Fruit fly (Drosophila melanogaster): ENCODE data around the gene CG42450.
A peak's percentile ranks its signal among the peaks of the same experiment; 100 is the strongest.

CG42450 gene

dm6 chrX:18863748-18864482, 50.8 kb downstream of the CG42450 start, which contains the start of the genes CG7326 and Dora (continued):
- TF ChIP-seq CG11723 (GFP tag; optimal IDR thresholded peaks at IDR 0.05), result no peak
- no peak for TF ChIP-seq CG8388 (GFP tag; optimal IDR thresholded peaks at IDR 0.05)
- TF ChIP-seq lov (optimal IDR thresholded peaks at IDR 0.05), result no peak
- no peak for TF ChIP-seq lov (GFP tag; IDR thresholded peaks at IDR 0.05)
- peak; percentile 3 for TF ChIP-seq sug (tag; optimal IDR thresholded peaks at IDR 0.05)
- TF ChIP-seq MESR4 (GFP tag; optimal IDR thresholded peaks at IDR 0.05), result peak; percentile 80
- no peak for TF ChIP-seq TFAM (GFP tag; optimal IDR thresholded peaks at IDR 0.05)
- TF ChIP-seq CG6654 (GFP tag; optimal IDR thresholded peaks at IDR 0.05), result no peak
- TF ChIP-seq Tbp (GFP tag; optimal IDR thresholded peaks at IDR 0.05), result no peak
- no peak for TF ChIP-seq CG12236 (GFP tag; optimal IDR thresholded peaks at IDR 0.05)
- TF ChIP-seq Camta (GFP tag; optimal IDR thresholded peaks at IDR 0.05), result no peak
- peak; percentile 54 for TF ChIP-seq row (GFP tag; IDR thresholded peaks at IDR 0.05)
- TF ChIP-seq p53 (GFP tag; optimal IDR thresholded peaks at IDR 0.05), result peak; percentile 92
- TF ChIP-seq sim (GFP tag; IDR thresholded peaks at IDR 0.05), result no peak
- no peak for TF ChIP-seq Drgx (GFP tag; IDR thresholded peaks at IDR 0.05)
- peak; percentile 21 for TF ChIP-seq CG6854 (GFP tag; optimal IDR thresholded peaks at IDR 0.05)
- TF ChIP-seq ERR (GFP tag; optimal IDR thresholded peaks at IDR 0.05), result no peak
- TF ChIP-seq gt (GFP tag; IDR thresholded peaks at IDR 0.05), result no peak
- TF ChIP-seq da (GFP tag; optimal IDR thresholded peaks at IDR 0.05), result no peak
- peak; percentile 44 for TF ChIP-seq CG34376 (GFP tag; optimal IDR thresholded peaks at IDR 0.05)
- TF ChIP-seq emc (GFP tag; optimal IDR thresholded peaks at IDR 0.05), result no peak
- no peak for TF ChIP-seq CrebB (tag; optimal IDR thresholded peaks at IDR 0.05)
- peak; percentile 87 for TF ChIP-seq Scr (GFP tag; IDR thresholded peaks at IDR 0.05; ENCODE audit: partially characterized antibody)
- no peak for TF ChIP-seq pfk (GFP tag; optimal IDR thresholded peaks at IDR 0.05)
- TF ChIP-seq al (GFP tag; IDR thresholded peaks at IDR 0.05), result no peak
- peak; percentile 73 for TF ChIP-seq ewg (GFP tag; optimal IDR thresholded peaks at IDR 0.05)
- no peak for TF ChIP-seq ATbp (GFP tag; optimal IDR thresholded peaks at IDR 0.05)
- peak in 1 of 2 experiments; percentile 25 for TF ChIP-seq dpn (GFP tag; optimal IDR thresholded peaks at IDR 0.05)
- TF ChIP-seq CG3726 (GFP tag; IDR thresholded peaks at IDR 0.05), result no peak
- TF ChIP-seq CG9876 (GFP tag; optimal IDR thresholded peaks at IDR 0.05), result no peak
- no peak for TF ChIP-seq Mad (GFP tag; optimal IDR thresholded peaks at IDR 0.05)
- no peak for TF ChIP-seq CG9727 (GFP tag; optimal IDR thresholded peaks at IDR 0.05)
- TF ChIP-seq CG2202 (tag; optimal IDR thresholded peaks at IDR 0.05), result no peak
- no peak for TF ChIP-seq CG13775 (GFP tag; optimal IDR thresholded peaks at IDR 0.05)
- no peak for TF ChIP-seq CG6689 (GFP tag; IDR thresholded peaks at IDR 0.05)
- no peak for TF ChIP-seq CG7357 (GFP tag; IDR thresholded peaks at IDR 0.05)
- no peak for TF ChIP-seq Hey (tag; optimal IDR thresholded peaks at IDR 0.05)
- no peak for TF ChIP-seq Lim3 (GFP tag; IDR thresholded peaks at IDR 0.05)
- TF ChIP-seq Ada2b (GFP tag; IDR thresholded peaks at IDR 0.05), result no peak
- TF ChIP-seq CG3995 (GFP tag; optimal IDR thresholded peaks at IDR 0.05), result peak; percentile 42
- TF ChIP-seq CG10209 (GFP tag; optimal IDR thresholded peaks at IDR 0.05), result no peak
- TF ChIP-seq PHDP (tag; optimal IDR thresholded peaks at IDR 0.05), result peak; percentile 12
- no peak for TF ChIP-seq ftz-f1 (GFP tag; optimal IDR thresholded peaks at IDR 0.05)
- TF ChIP-seq C15 (GFP tag; IDR thresholded peaks at IDR 0.05), result no peak
- no peak for TF ChIP-seq klu (GFP tag; IDR thresholded peaks at IDR 0.05)
- no peak for TF ChIP-seq crol (GFP tag; IDR thresholded peaks at IDR 0.05)
- TF ChIP-seq CG13123 (GFP tag; optimal IDR thresholded peaks at IDR 0.05), result no peak
- TF ChIP-seq gcm2 (GFP tag; optimal IDR thresholded peaks at IDR 0.05), result no peak
- peak; percentile 96 for TF ChIP-seq zen2 (GFP tag; IDR thresholded peaks at IDR 0.05; ENCODE audit: partially characterized antibody)
- TF ChIP-seq unpg (GFP tag; optimal IDR thresholded peaks at IDR 0.05), result peak; percentile 1
- no peak for TF ChIP-seq H2.0 (GFP tag; IDR thresholded peaks at IDR 0.05)
- TF ChIP-seq disco-r (GFP tag; optimal IDR thresholded peaks at IDR 0.05), result no peak
